Worm (Caenorhabditis elegans): Measurements from ENCODE around the gene Y56A3A.31.

- no peak for TF ChIP-seq nhr-90 (tag; optimal IDR thresholded peaks at IDR 0.05)
- no peak for TF ChIP-seq unc-62 (GFP tag; optimal IDR thresholded peaks at IDR 0.05)
- TF ChIP-seq Y53F4B.3 (GFP tag; IDR thresholded peaks at IDR 0.05): no peak
- no peak for TF ChIP-seq nfya-1 (tag; optimal IDR thresholded peaks at IDR 0.05; ENCODE audit: borderline replicate concordance, insufficient read depth)
- no peak for TF ChIP-seq madf-10 (tag; optimal IDR thresholded peaks at IDR 0.05)
- TF ChIP-seq Y56A3A.18 (GFP tag; IDR thresholded peaks at IDR 0.05): no peak
- no peak for TF ChIP-seq ZK185.1 (tag; optimal IDR thresholded peaks at IDR 0.05; ENCODE audit: poor library complexity, severe bottlenecking)
- TF ChIP-seq tbx-9 (tag; optimal IDR thresholded peaks at IDR 0.05; ENCODE audit: borderline replicate concordance): no peak
- TF ChIP-seq F23B12.7 (tag; optimal IDR thresholded peaks at IDR 0.05; ENCODE audit: insufficient read depth): no peak
Measured at ce11 chrIII:12013054-12013453, 38.8 kb downstream of the Y56A3A.31 start.
